Worm (Caenorhabditis elegans): ENCODE data around the gene str-226.

ce11 chrV:3468436-3468835 is 44.0 kb upstream of the str-226 start, which contains the start of gene gst-33:
- no peak for TF ChIP-seq sdc-2 (tag; optimal IDR thresholded peaks at IDR 0.05)
- no peak for TF ChIP-seq ceh-14 (tag; optimal IDR thresholded peaks at IDR 0.05)
- TF ChIP-seq fkh-6 (tag; optimal IDR thresholded peaks at IDR 0.05): no peak
- TF ChIP-seq pat-9 (tag; optimal IDR thresholded peaks at IDR 0.05): no peak
- TF ChIP-seq ceh-30 (tag; optimal IDR thresholded peaks at IDR 0.05): no peak
- no peak for TF ChIP-seq nfya-1 (tag; optimal IDR thresholded peaks at IDR 0.05)
- no peak for TF ChIP-seq unc-86 (tag; optimal IDR thresholded peaks at IDR 0.05)
- TF ChIP-seq hlh-30 (tag; optimal IDR thresholded peaks at IDR 0.05; ENCODE audit: insufficient read depth): no peak
- no peak for TF ChIP-seq hlh-8 (tag; optimal IDR thresholded peaks at IDR 0.05)
- TF ChIP-seq ceh-31 (tag; optimal IDR thresholded peaks at IDR 0.05): no peak
- TF ChIP-seq hlh-15 (tag; optimal IDR thresholded peaks at IDR 0.05): no peak

Data from whole organism, late embryonic.